Worm (Caenorhabditis elegans): ENCODE data around the gene rmd-6.

ce11 chrIV:5110391-5110930 is 41.8 kb downstream of the rmd-6 start:
- TF ChIP-seq nhr-11 (tag; optimal IDR thresholded peaks at IDR 0.05), result no peak
- TF ChIP-seq fos-1 (tag; optimal IDR thresholded peaks at IDR 0.05), result no peak
- no peak for TF ChIP-seq nhr-237 (tag; optimal IDR thresholded peaks at IDR 0.05)
- no peak for TF ChIP-seq unc-39 (tag; optimal IDR thresholded peaks at IDR 0.05)
- no peak for TF ChIP-seq ztf-4 (tag; optimal IDR thresholded peaks at IDR 0.05)
- no peak for TF ChIP-seq nhr-23 (tag; optimal IDR thresholded peaks at IDR 0.05)
- TF ChIP-seq nhr-12 (tag; optimal IDR thresholded peaks at IDR 0.05), result no peak
- TF ChIP-seq ztf-11 (tag; optimal IDR thresholded peaks at IDR 0.05), result no peak
- TF ChIP-seq aly-2 (tag; optimal IDR thresholded peaks at IDR 0.05), result no peak
- TF ChIP-seq nhr-21 (tag; optimal IDR thresholded peaks at IDR 0.05), result no peak
- TF ChIP-seq ceh-82 (tag; optimal IDR thresholded peaks at IDR 0.05), result no peak
- TF ChIP-seq F13H6.1 (tag; optimal IDR thresholded peaks at IDR 0.05), result no peak
- no peak for TF ChIP-seq ama-1 (optimal IDR thresholded peaks at IDR 0.05)
